Worm (Caenorhabditis elegans) whole organism, L4 larva: Measurements from ENCODE around the gene F35H10.5.

Experiments
- D1046.2 ChIP-seq: fragments of 200-800 bp; sonication (Bioruptor generic); IDR thresholded peaks from 2 replicates; pipeline ENCODE4 v1.3.6; 2022; ENCODE audit warnings: missing genetic modification characterization, missing compliant biosample characterization
- F44E2.7 ChIP-seq: fragments of 200-800 bp; sonication (Bioruptor generic); IDR thresholded peaks from 2 replicates; pipeline ENCODE4 v2.1.2; 2022; ENCODE audit warnings: missing genetic modification characterization, missing compliant biosample characterization
- F49E8.2 ChIP-seq: sonication (generic microtip); optimal IDR thresholded peaks from 2 replicates; lab custom pipeline; 2016; ENCODE audit warnings: missing compliant biosample characterization, mild to moderate bottlenecking, missing genetic modification characterization, borderline replicate concordance
- Y105C5A.15 ChIP-seq: fragments of 200-800 bp; sonication (Bioruptor generic); IDR thresholded peaks from 2 replicates; pipeline ENCODE4 v1.3.6; 2022; ENCODE audit warnings: missing genetic modification characterization, missing compliant biosample characterization
- aha-1 ChIP-seq: fragments of 150-350 bp; peaks from one replicate; lab custom pipeline; 2014; ENCODE audit warnings: missing biosample characterization, missing genetic modification characterization
- aly-2 ChIP-seq: sonication (generic microtip); optimal IDR thresholded peaks from 2 replicates; lab custom pipeline; 2018; ENCODE audit warnings: missing biosample characterization, missing genetic modification characterization
- cey-2 ChIP-seq: sonication (generic microtip); optimal IDR thresholded peaks from 3 replicates; lab custom pipeline; 2017; ENCODE audit warnings: missing genetic modification characterization, mild to moderate bottlenecking, missing compliant biosample characterization, antibody characterized with exemption, borderline replicate concordance; ENCODE audit not compliant: insufficient read depth
- ctbp-1 ChIP-seq: fragments of 200-800 bp; sonication (Bioruptor generic); IDR thresholded peaks from 2 replicates; pipeline ENCODE4 v1.3.6; 2022; ENCODE audit warnings: missing genetic modification reagents, missing genetic modification characterization, missing compliant biosample characterization
- daf-12 ChIP-seq: fragments of 150-350 bp; optimal IDR thresholded peaks from 2 replicates; lab custom pipeline; 2014; ENCODE audit warnings: missing biosample characterization, missing genetic modification reagents, missing genetic modification characterization
- daf-16 ChIP-seq, 3 experiments: sonication (generic microtip); optimal IDR thresholded peaks; 2 replicates each; lab custom pipeline; 2016 to 2017; ENCODE audit warnings: missing genetic modification characterization in 3 of 3, missing genetic modification reagents in 3 of 3, mild to moderate bottlenecking in 2 of 3, missing compliant biosample characterization in 2 of 3, missing biosample characterization in 1 of 3, moderate library complexity in 1 of 3
- daf-8 ChIP-seq: fragments of 200-800 bp; sonication (Bioruptor generic); IDR thresholded peaks from 2 replicates; pipeline ENCODE4 v1.3.6; 2022; ENCODE audit warnings: missing genetic modification characterization, missing compliant biosample characterization
- duxl-1 ChIP-seq: sonication (generic microtip); optimal IDR thresholded peaks from 2 replicates; lab custom pipeline; 2016; ENCODE audit warnings: mild to moderate bottlenecking, missing genetic modification characterization, moderate library complexity, missing compliant biosample characterization; ENCODE audit not compliant: poor library complexity
- egl-43 ChIP-seq: fragments of 200-800 bp; sonication (Bioruptor generic); IDR thresholded peaks from 2 replicates; pipeline ENCODE4 v1.3.6; 2022; ENCODE audit warnings: missing genetic modification reagents, missing genetic modification characterization, missing compliant biosample characterization
- fos-1 ChIP-seq: fragments of 150-350 bp; optimal IDR thresholded peaks from 2 replicates; lab custom pipeline; 2014; ENCODE audit warnings: missing biosample characterization, missing genetic modification characterization
- gei-8 ChIP-seq: fragments of 200-800 bp; sonication (Bioruptor generic); optimal IDR thresholded peaks from 2 replicates; lab custom pipeline; 2018; ENCODE audit warnings: mild to moderate bottlenecking, missing genetic modification characterization, missing compliant biosample characterization
- hlh-30 ChIP-seq: sonication (generic microtip); optimal IDR thresholded peaks from 2 replicates; lab custom pipeline; 2017; ENCODE audit warnings: antibody characterized with exemption, mild to moderate bottlenecking, missing genetic modification characterization, missing compliant biosample characterization; ENCODE audit not compliant: insufficient read depth
- hmg-1.1 ChIP-seq: fragments of 200-800 bp; sonication (Bioruptor generic); IDR thresholded peaks from 2 replicates; pipeline ENCODE4 v1.3.6; 2022; ENCODE audit warnings: missing genetic modification reagents, missing genetic modification characterization, missing compliant biosample characterization
- jun-1 ChIP-seq: fragments of 150-350 bp; optimal IDR thresholded peaks from 2 replicates; lab custom pipeline; 2014; ENCODE audit warnings: missing biosample characterization, missing genetic modification reagents, missing genetic modification characterization
- lin-1 ChIP-seq: fragments of 200-800 bp; sonication (Bioruptor generic); IDR thresholded peaks from 2 replicates; pipeline ENCODE4 v1.3.6; 2022; ENCODE audit warnings: missing genetic modification reagents, missing genetic modification characterization, missing compliant biosample characterization
- lin-29 ChIP-seq: fragments of 200-800 bp; sonication (Bioruptor generic); IDR thresholded peaks from 2 replicates; pipeline ENCODE4 v1.3.6; 2022; ENCODE audit warnings: missing genetic modification reagents, missing genetic modification characterization, missing compliant biosample characterization
- madf-5 ChIP-seq, 2 experiments: fragments of 200-800 bp; sonication (Bioruptor generic); IDR thresholded peaks; 2 replicates each; pipeline ENCODE4 v1.3.6; 2022; ENCODE audit warnings: missing compliant biosample characterization in 2 of 2, missing genetic modification characterization in 2 of 2
- mes-2 ChIP-seq: sonication (generic microtip); optimal IDR thresholded peaks from 2 replicates; lab custom pipeline; 2016; ENCODE audit warnings: missing genotype, mild to moderate bottlenecking, missing genetic modification characterization, missing compliant biosample characterization; ENCODE audit not compliant: poor library complexity, severe bottlenecking
- mxl-3 ChIP-seq: fragments of 200-800 bp; sonication (Bioruptor generic); optimal IDR thresholded peaks from 2 replicates; lab custom pipeline; 2018; ENCODE audit warnings: mild to moderate bottlenecking, missing genetic modification characterization, missing compliant biosample characterization
- nhr-10 ChIP-seq: fragments of 150-350 bp; optimal IDR thresholded peaks from 2 replicates; lab custom pipeline; 2014; ENCODE audit warnings: missing biosample characterization, missing genetic modification characterization
- nhr-111 ChIP-seq: fragments of 200-800 bp; sonication (Bioruptor generic); optimal IDR thresholded peaks from 2 replicates; lab custom pipeline; 2018; ENCODE audit warnings: mild to moderate bottlenecking, missing genetic modification characterization, missing compliant biosample characterization
- nhr-25 ChIP-seq: sonication (generic microtip); optimal IDR thresholded peaks from 2 replicates; lab custom pipeline; 2017; ENCODE audit warnings: missing genetic modification characterization, mild to moderate bottlenecking, missing compliant biosample characterization, antibody characterized with exemption, moderate library complexity, borderline replicate concordance; ENCODE audit not compliant: insufficient read depth
- nhr-41 ChIP-seq: fragments of 200-800 bp; sonication (Bioruptor generic); IDR thresholded peaks from 2 replicates; pipeline ENCODE4 v1.3.6; 2022; ENCODE audit warnings: missing genetic modification reagents, missing genetic modification characterization, missing compliant biosample characterization
- nhr-48 ChIP-seq: sonication (generic microtip); optimal IDR thresholded peaks from 2 replicates; lab custom pipeline; 2016; ENCODE audit warnings: mild to moderate bottlenecking, missing genetic modification characterization, missing compliant biosample characterization
- pha-4 ChIP-seq, 2 experiments: fragments of 150-350 bp in 1 of 2; fragments of 200-800 bp in 1 of 2; sonication (Bioruptor generic) in 1 of 2; IDR thresholded peaks in 1 of 2; optimal IDR thresholded peaks in 1 of 2; 2 replicates each; pipeline versions ENCODE4 v1.3.6 to Lab custom; 2014 to 2022; ENCODE audit warnings: missing genetic modification characterization in 2 of 2, missing genetic modification reagents in 2 of 2, missing biosample characterization in 1 of 2, missing compliant biosample characterization in 1 of 2
- php-3 ChIP-seq: fragments of 200-800 bp; sonication (Bioruptor generic); IDR thresholded peaks from 2 replicates; pipeline ENCODE4 v1.3.6; 2022; ENCODE audit warnings: missing genetic modification reagents, missing genetic modification characterization, missing compliant biosample characterization
- rbr-2 ChIP-seq: sonication (generic microtip); optimal IDR thresholded peaks from 2 replicates; lab custom pipeline; 2016; ENCODE audit warnings: missing genotype, missing genetic modification characterization, missing compliant biosample characterization
- sdz-12 ChIP-seq: fragments of 200-800 bp; sonication (Bioruptor generic); optimal IDR thresholded peaks from 2 replicates; lab custom pipeline; 2018; ENCODE audit warnings: mild to moderate bottlenecking, missing genetic modification characterization, missing compliant biosample characterization
- set-16 ChIP-seq: fragments of 200-800 bp; sonication (Bioruptor generic); IDR thresholded peaks from 2 replicates; pipeline ENCODE4 v1.3.6; 2022; ENCODE audit warnings: missing genetic modification reagents, missing genetic modification characterization, missing compliant biosample characterization
- spr-1 ChIP-seq: sonication (generic microtip); optimal IDR thresholded peaks from 2 replicates; lab custom pipeline; 2016; ENCODE audit warnings: mild to moderate bottlenecking, missing genetic modification characterization, missing compliant biosample characterization
- unc-62 ChIP-seq, 3 experiments: fragments of 150-350 bp in 1 of 3; sonication (generic microtip); optimal IDR thresholded peaks in 2 of 3; peaks in 1 of 3; 1 replicate in 1 of 3; 2 replicates in 2 of 3; lab custom pipeline; 2014 to 2017; ENCODE audit warnings: missing biosample characterization in 3 of 3, missing genetic modification characterization in 3 of 3, missing genetic modification reagents in 3 of 3, missing genotype in 1 of 3
- zag-1 ChIP-seq: fragments of 150-350 bp; optimal IDR thresholded peaks from 2 replicates; lab custom pipeline; 2014; ENCODE audit warnings: missing biosample characterization, missing genetic modification characterization

The F35H10.5 gene

DNA sequence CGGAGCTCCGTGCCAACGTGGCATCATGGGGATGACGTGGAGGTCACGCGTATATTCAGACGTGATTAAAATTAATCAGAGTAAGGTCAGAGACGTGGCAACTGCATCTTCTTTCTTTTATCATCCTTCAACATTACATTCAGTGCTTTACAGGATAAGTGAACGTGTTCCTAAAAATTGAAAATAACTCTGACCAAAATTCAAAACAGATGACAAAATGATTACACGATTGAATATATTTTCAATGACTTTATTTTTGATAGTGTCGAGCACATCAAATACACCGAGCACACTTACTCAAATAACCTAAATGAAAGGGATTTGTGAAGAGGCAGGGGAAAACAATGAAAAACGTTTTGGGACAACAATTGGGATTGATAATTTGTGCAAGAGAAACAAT lies 14.2 kb upstream of the F35H10.5 start, which contains the start of gene K07H8.9:
Gene K07H8.9, minus strand, starts transcription at position 125 of the 400 bp plus-strand sequence.
- TF ChIP-seq aly-2 (tag; lab: Kevin White, UChicago): no peak
- TF ChIP-seq nhr-10: no peak
- TF ChIP-seq daf-12 (tag; lab: Kevin White, UChicago): no peak
- TF ChIP-seq daf-16 (GFP tag; optimal IDR thresholded peaks at IDR 0.05; lab: Kevin White, UChicago): no peak
- TF ChIP-seq daf-16 (tag; optimal IDR thresholded peaks at IDR 0.05; lab: Kevin White, UChicago): no peak
- TF ChIP-seq Y105C5A.15 (GFP tag; lab: Robert Waterston, UW): 0 out of 2 replicates have a peak, but pooled peaks have one; percentile 15
- TF ChIP-seq F49E8.2: peak; percentile 42
- no peak for TF ChIP-seq madf-5 (GFP tag; IDR thresholded peaks at IDR 0.05; lab: Robert Waterston, UW)
- TF ChIP-seq php-3 (GFP tag; lab: Robert Waterston, UW): no peak
- TF ChIP-seq, all 104 proteins: peak for 2

- TF ChIP-seq unc-62 (GFP tag; optimal IDR thresholded peaks at IDR 0.05 in 1 of 2; lab: Kevin White, UChicago): peak in 1 of 2 experiments; percentile 96
- TF ChIP-seq unc-62 (tag; optimal IDR thresholded peaks at IDR 0.05; lab: Kevin White, UChicago): no peak
- TF ChIP-seq mes-2 (tag; lab: Kevin White, UChicago): no peak
- TF ChIP-seq aha-1: no peak
- TF ChIP-seq egl-43 (GFP tag; lab: Robert Waterston, UW): no peak
- no peak for TF ChIP-seq mxl-3
- TF ChIP-seq nhr-111 (GFP tag; lab: Kevin White, UChicago): no peak
- no peak for TF ChIP-seq duxl-1 (tag; lab: Kevin White, UChicago)
Measured at ce11 chrIV:8287287-8287686, 13.3 kb upstream of the F35H10.5 start.

DNA sequence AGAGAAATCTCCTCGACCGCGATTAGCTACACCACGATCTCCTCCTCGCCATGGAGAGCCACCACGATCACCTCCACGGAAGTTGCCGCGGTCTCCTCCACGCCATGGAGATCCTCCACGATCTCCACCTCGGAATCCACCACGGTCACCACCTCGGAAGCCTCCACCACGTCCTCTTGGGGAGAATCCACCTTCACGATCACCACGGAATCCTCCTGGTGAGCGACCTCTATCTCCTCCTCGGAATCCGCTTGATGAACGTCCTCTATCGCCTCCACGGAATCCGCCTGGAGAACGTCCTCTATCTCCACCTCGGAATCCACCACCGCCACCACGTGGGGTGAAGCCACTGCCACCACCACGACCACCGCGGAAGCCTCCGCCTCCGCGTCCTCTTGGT lies 11.5 kb upstream of the F35H10.5 start:
- TF ChIP-seq egl-43 (GFP tag; lab: Robert Waterston, UW) (0 out of 2 replicates have a peak, but pooled peaks have one; percentile 51), D1046.2 (GFP tag; lab: Robert Waterston, UW) (no peak), jun-1 (tag; lab: Kevin White, UChicago) (no peak), lin-1 (0 out of 2 replicates have a peak, but pooled peaks have one; percentile 8), hlh-30 (no peak), set-16 (peak; percentile 94)
- TF ChIP-seq, all 104 proteins: peak for 3

ce11 chrIV:8289505-8289579 lies 11.2 kb upstream of the F35H10.5 start, which contains the start of gene nucl-1:
Gene nucl-1 (minus strand): TSS chrIV:8289530.
- TF ChIP-seq sdz-12 (GFP tag; lab: Kevin White, UChicago) (no peak), daf-8 (GFP tag; lab: Robert Waterston, UW) (no peak), F44E2.7 (GFP tag; lab: Robert Waterston, UW) (no peak), rbr-2 (no peak), cey-2 (tag; lab: Kevin White, UChicago) (no peak), nhr-48 (tag; lab: Kevin White, UChicago) (no peak), hmg-1.1 (GFP tag; lab: Robert Waterston, UW) (no peak), zag-1 (no peak), spr-1 (tag; lab: Kevin White, UChicago) (no peak), nhr-41 (no peak), fos-1 (tag; lab: Kevin White, UChicago) (no peak), lin-29 (no peak), unc-62 (GFP tag; optimal IDR thresholded peaks at IDR 0.05 in 1 of 2; lab: Kevin White, UChicago) (no peak), unc-62 (tag; optimal IDR thresholded peaks at IDR 0.05; lab: Kevin White, UChicago) (no peak), ctbp-1 (no peak), nhr-25 (no peak), pha-4 (GFP tag; IDR thresholded peaks at IDR 0.05; lab: Robert Waterston, UW) (no peak), pha-4 (tag; optimal IDR thresholded peaks at IDR 0.05; lab: Kevin White, UChicago) (no peak), gei-8 (GFP tag; lab: Kevin White, UChicago) (no peak)
